Worm (Caenorhabditis elegans) whole organism, L2 larva: ENCODE data around the gene F26G5.1.

ENCODE experiments used
- gmeb-1 ChIP-seq: fragments of 150-350 bp; optimal IDR thresholded peaks from 2 replicates; lab custom pipeline; 2014; ENCODE audit warnings: missing biosample characterization, missing genetic modification characterization
- nhr-237 ChIP-seq: fragments of 150-350 bp; optimal IDR thresholded peaks from 2 replicates; lab custom pipeline; 2014; ENCODE audit warnings: missing biosample characterization, missing genetic modification characterization
- ztf-4 ChIP-seq: fragments of 150-350 bp; optimal IDR thresholded peaks from 2 replicates; lab custom pipeline; 2014; ENCODE audit warnings: missing biosample characterization, missing genetic modification characterization

- TF ChIP-seq gmeb-1 (tag; lab: Kevin White, UChicago): no peak
- TF ChIP-seq ztf-4 (tag; lab: Kevin White, UChicago): no peak
- TF ChIP-seq nhr-237: no peak
Observed at ce11 chrV:4995155-4995554, 19.9 kb downstream of the F26G5.1 start, which contains the start of gene ncx-9.
